Worm (Caenorhabditis elegans) whole organism, L4 larva: Measurements from ENCODE around the gene emc-3.

Source experiments
- D1046.2 ChIP-seq: fragments of 200-800 bp; sonication (Bioruptor generic); IDR thresholded peaks from 2 replicates; pipeline ENCODE4 v1.3.6; 2022; ENCODE audit warnings: missing genetic modification characterization, missing compliant biosample characterization
- F37D6.2 ChIP-seq: sonication (generic microtip); optimal IDR thresholded peaks from 2 replicates; lab custom pipeline; 2016; ENCODE audit warnings: mild to moderate bottlenecking, missing genetic modification characterization, missing compliant biosample characterization
- R02D3.7 ChIP-seq: fragments of 150-350 bp; sonication (generic microtip); optimal IDR thresholded peaks from 3 replicates; lab custom pipeline; 2014; ENCODE audit warnings: missing biosample characterization, missing genetic modification characterization
- T20F7.1 ChIP-seq: fragments of 200-800 bp; sonication (Bioruptor generic); optimal IDR thresholded peaks from 2 replicates; lab custom pipeline; 2018; ENCODE audit warnings: mild to moderate bottlenecking, missing genetic modification characterization, missing compliant biosample characterization
- T26A8.4 ChIP-seq: fragments of 200-800 bp; sonication (Bioruptor generic); IDR thresholded peaks from 2 replicates; pipeline ENCODE4 v1.3.6; 2022; ENCODE audit warnings: missing genetic modification characterization, missing compliant biosample characterization
- arid-1 ChIP-seq: fragments of 200-800 bp; sonication (Bioruptor generic); conservative IDR thresholded peaks from 2 replicates; pipeline ENCODE4 v1.3.6; 2022; ENCODE audit warnings: missing genetic modification reagents, missing genetic modification characterization, missing compliant biosample characterization
- ceh-20 ChIP-seq: fragments of 200-800 bp; sonication (Bioruptor generic); IDR thresholded peaks from 2 replicates; pipeline ENCODE4 v1.3.6; 2022; ENCODE audit warnings: missing genetic modification reagents, missing genetic modification characterization, missing compliant biosample characterization
- ceh-28 ChIP-seq: fragments of 150-350 bp; optimal IDR thresholded peaks from 2 replicates; lab custom pipeline; 2014; ENCODE audit warnings: missing biosample characterization, missing genetic modification reagents, missing genetic modification characterization
- ceh-44 ChIP-seq: fragments of 200-800 bp; sonication (Bioruptor generic); IDR thresholded peaks from 2 replicates; pipeline ENCODE4 v1.3.6; 2022; ENCODE audit warnings: missing genetic modification reagents, missing genetic modification characterization, missing compliant biosample characterization
- ceh-62 ChIP-seq: sonication (generic microtip); optimal IDR thresholded peaks from 2 replicates; lab custom pipeline; 2017; ENCODE audit warnings: missing biosample characterization, missing genetic modification characterization
- ctbp-1 ChIP-seq: fragments of 200-800 bp; sonication (Bioruptor generic); IDR thresholded peaks from 2 replicates; pipeline ENCODE4 v1.3.6; 2022; ENCODE audit warnings: missing genetic modification reagents, missing genetic modification characterization, missing compliant biosample characterization
- daf-16 ChIP-seq, 3 experiments: sonication (generic microtip); optimal IDR thresholded peaks; 2 replicates each; lab custom pipeline; 2016 to 2017; ENCODE audit warnings: missing genetic modification characterization in 3 of 3, missing genetic modification reagents in 3 of 3, mild to moderate bottlenecking in 2 of 3, missing compliant biosample characterization in 2 of 3, missing biosample characterization in 1 of 3, moderate library complexity in 1 of 3
- duxl-1 ChIP-seq: sonication (generic microtip); optimal IDR thresholded peaks from 2 replicates; lab custom pipeline; 2016; ENCODE audit warnings: mild to moderate bottlenecking, missing genetic modification characterization, moderate library complexity, missing compliant biosample characterization; ENCODE audit not compliant: poor library complexity
- dve-1 ChIP-seq: sonication (generic microtip); optimal IDR thresholded peaks from 2 replicates; lab custom pipeline; 2017; ENCODE audit warnings: antibody characterized with exemption, mild to moderate bottlenecking, missing genetic modification characterization, missing compliant biosample characterization; ENCODE audit not compliant: insufficient read depth
- egl-27 ChIP-seq: sonication (generic microtip); optimal IDR thresholded peaks from 3 replicates; lab custom pipeline; 2017; ENCODE audit warnings: missing biosample characterization, missing genetic modification reagents, missing genetic modification characterization
- fkh-10 ChIP-seq: fragments of 150-350 bp; optimal IDR thresholded peaks from 2 replicates; lab custom pipeline; 2014; ENCODE audit warnings: missing biosample characterization, missing genetic modification reagents, missing genetic modification characterization
- gei-8 ChIP-seq: fragments of 200-800 bp; sonication (Bioruptor generic); optimal IDR thresholded peaks from 2 replicates; lab custom pipeline; 2018; ENCODE audit warnings: mild to moderate bottlenecking, missing genetic modification characterization, missing compliant biosample characterization
- hlh-30 ChIP-seq: sonication (generic microtip); optimal IDR thresholded peaks from 2 replicates; lab custom pipeline; 2017; ENCODE audit warnings: antibody characterized with exemption, mild to moderate bottlenecking, missing genetic modification characterization, missing compliant biosample characterization; ENCODE audit not compliant: insufficient read depth
- hmg-1.1 ChIP-seq: fragments of 200-800 bp; sonication (Bioruptor generic); IDR thresholded peaks from 2 replicates; pipeline ENCODE4 v1.3.6; 2022; ENCODE audit warnings: missing genetic modification reagents, missing genetic modification characterization, missing compliant biosample characterization
- lin-1 ChIP-seq: fragments of 200-800 bp; sonication (Bioruptor generic); IDR thresholded peaks from 2 replicates; pipeline ENCODE4 v1.3.6; 2022; ENCODE audit warnings: missing genetic modification reagents, missing genetic modification characterization, missing compliant biosample characterization
- lin-13 ChIP-seq: fragments of 150-350 bp; optimal IDR thresholded peaks from 2 replicates; lab custom pipeline; 2014; ENCODE audit warnings: missing biosample characterization, missing genetic modification reagents, missing genetic modification characterization
- lin-15B ChIP-seq: fragments of 150-350 bp; sonication (generic microtip); optimal IDR thresholded peaks from 3 replicates; lab custom pipeline; 2014; ENCODE audit warnings: missing biosample characterization, missing genetic modification characterization
- lin-38 ChIP-seq: fragments of 200-800 bp; sonication (Bioruptor generic); IDR thresholded peaks from 2 replicates; pipeline ENCODE4 v1.3.6; 2022; ENCODE audit warnings: missing genetic modification reagents, missing genetic modification characterization, missing compliant biosample characterization
- lir-3 ChIP-seq: sonication (generic microtip); optimal IDR thresholded peaks from 2 replicates; lab custom pipeline; 2016; ENCODE audit warnings: mild to moderate bottlenecking, missing genetic modification characterization, missing compliant biosample characterization
- lsy-2 ChIP-seq, 2 experiments: fragments of 150-350 bp in 1 of 2; sonication (generic microtip) in 1 of 2; optimal IDR thresholded peaks; 2 replicates each; lab custom pipeline; 2014 to 2017; ENCODE audit warnings: missing biosample characterization in 2 of 2, missing genetic modification characterization in 2 of 2
- mdl-1 ChIP-seq, 2 experiments: fragments of 150-350 bp in 1 of 2; sonication (generic microtip) in 1 of 2; optimal IDR thresholded peaks; 2 replicates each; lab custom pipeline; 2014 to 2017; ENCODE audit warnings: missing biosample characterization in 2 of 2, missing genetic modification characterization in 2 of 2
- mes-2 ChIP-seq: sonication (generic microtip); optimal IDR thresholded peaks from 2 replicates; lab custom pipeline; 2016; ENCODE audit warnings: missing genotype, mild to moderate bottlenecking, missing genetic modification characterization, missing compliant biosample characterization; ENCODE audit not compliant: poor library complexity, severe bottlenecking
- mxl-3 ChIP-seq: fragments of 200-800 bp; sonication (Bioruptor generic); optimal IDR thresholded peaks from 2 replicates; lab custom pipeline; 2018; ENCODE audit warnings: mild to moderate bottlenecking, missing genetic modification characterization, missing compliant biosample characterization
- nhr-102 ChIP-seq: sonication (generic microtip); optimal IDR thresholded peaks from 2 replicates; lab custom pipeline; 2016; ENCODE audit warnings: mild to moderate bottlenecking, missing genetic modification characterization, moderate library complexity, missing compliant biosample characterization
- nhr-11 ChIP-seq: fragments of 150-350 bp; optimal IDR thresholded peaks from 2 replicates; lab custom pipeline; 2014; ENCODE audit warnings: missing biosample characterization, missing genetic modification characterization
- nhr-111 ChIP-seq: fragments of 200-800 bp; sonication (Bioruptor generic); optimal IDR thresholded peaks from 2 replicates; lab custom pipeline; 2018; ENCODE audit warnings: mild to moderate bottlenecking, missing genetic modification characterization, missing compliant biosample characterization
- nhr-237 ChIP-seq: sonication (generic microtip); optimal IDR thresholded peaks from 2 replicates; lab custom pipeline; 2017; ENCODE audit warnings: missing biosample characterization, missing genetic modification characterization
- nhr-28 ChIP-seq: fragments of 150-350 bp; optimal IDR thresholded peaks from 2 replicates; lab custom pipeline; 2014; ENCODE audit warnings: missing biosample characterization, missing genetic modification characterization
- nhr-42 ChIP-seq: fragments of 200-800 bp; sonication (Bioruptor generic); IDR thresholded peaks from 2 replicates; pipeline ENCODE4 v1.3.6; 2022; ENCODE audit warnings: missing genetic modification characterization, missing compliant biosample characterization
- nhr-48 ChIP-seq: sonication (generic microtip); optimal IDR thresholded peaks from 2 replicates; lab custom pipeline; 2016; ENCODE audit warnings: mild to moderate bottlenecking, missing genetic modification characterization, missing compliant biosample characterization
- nhr-6 ChIP-seq: fragments of 150-350 bp; optimal IDR thresholded peaks from 2 replicates; lab custom pipeline; 2014; ENCODE audit warnings: missing biosample characterization, missing genetic modification characterization
- nhr-77 ChIP-seq: fragments of 150-350 bp; optimal IDR thresholded peaks from 2 replicates; lab custom pipeline; 2014; ENCODE audit warnings: missing biosample characterization, missing genetic modification characterization
- pha-4 ChIP-seq, 2 experiments: fragments of 150-350 bp in 1 of 2; fragments of 200-800 bp in 1 of 2; sonication (Bioruptor generic) in 1 of 2; IDR thresholded peaks in 1 of 2; optimal IDR thresholded peaks in 1 of 2; 2 replicates each; pipeline versions ENCODE4 v1.3.6 to Lab custom; 2014 to 2022; ENCODE audit warnings: missing genetic modification characterization in 2 of 2, missing genetic modification reagents in 2 of 2, missing biosample characterization in 1 of 2, missing compliant biosample characterization in 1 of 2
- php-3 ChIP-seq: fragments of 200-800 bp; sonication (Bioruptor generic); IDR thresholded peaks from 2 replicates; pipeline ENCODE4 v1.3.6; 2022; ENCODE audit warnings: missing genetic modification reagents, missing genetic modification characterization, missing compliant biosample characterization
- rbr-2 ChIP-seq: sonication (generic microtip); optimal IDR thresholded peaks from 2 replicates; lab custom pipeline; 2016; ENCODE audit warnings: missing genotype, missing genetic modification characterization, missing compliant biosample characterization
- saeg-2 ChIP-seq: fragments of 200-800 bp; sonication (Bioruptor generic); IDR thresholded peaks from 2 replicates; pipeline ENCODE4 v1.3.6; 2022; ENCODE audit warnings: missing genetic modification reagents, missing genetic modification characterization, missing compliant biosample characterization
- set-16 ChIP-seq: fragments of 200-800 bp; sonication (Bioruptor generic); IDR thresholded peaks from 2 replicates; pipeline ENCODE4 v1.3.6; 2022; ENCODE audit warnings: missing genetic modification reagents, missing genetic modification characterization, missing compliant biosample characterization
- skn-1 ChIP-seq: fragments of 150-350 bp; optimal IDR thresholded peaks from 2 replicates; lab custom pipeline; 2014; ENCODE audit warnings: missing biosample characterization, missing genetic modification characterization
- unc-62 ChIP-seq, 3 experiments: fragments of 150-350 bp in 1 of 3; sonication (generic microtip); optimal IDR thresholded peaks in 2 of 3; peaks in 1 of 3; 1 replicate in 1 of 3; 2 replicates in 2 of 3; lab custom pipeline; 2014 to 2017; ENCODE audit warnings: missing biosample characterization in 3 of 3, missing genetic modification characterization in 3 of 3, missing genetic modification reagents in 3 of 3, missing genotype in 1 of 3
- vab-7 ChIP-seq: fragments of 200-800 bp; sonication (Bioruptor generic); IDR thresholded peaks from 2 replicates; pipeline ENCODE4 v1.3.6; 2022; ENCODE audit warnings: missing genetic modification reagents, missing genetic modification characterization, missing compliant biosample characterization
- zag-1 ChIP-seq: fragments of 150-350 bp; optimal IDR thresholded peaks from 2 replicates; lab custom pipeline; 2014; ENCODE audit warnings: missing biosample characterization, missing genetic modification characterization
- zfp-2 ChIP-seq: sonication (generic microtip); optimal IDR thresholded peaks from 2 replicates; lab custom pipeline; 2016; ENCODE audit warnings: mild to moderate bottlenecking, missing genetic modification characterization, missing compliant biosample characterization
- zip-2 ChIP-seq: fragments of 150-350 bp; optimal IDR thresholded peaks from 2 replicates; lab custom pipeline; 2014; ENCODE audit warnings: missing biosample characterization, missing genetic modification characterization
- ztf-7 ChIP-seq: fragments of 150-350 bp; optimal IDR thresholded peaks from 2 replicates; lab custom pipeline; 2014; ENCODE audit warnings: missing biosample characterization, missing genetic modification characterization

emc-3 gene

ce11 chrIV:13395255-13395654 is 13.5 kb upstream of the emc-3 start (continued):
- TF ChIP-seq php-3 (GFP tag; lab: Robert Waterston, UW) (peak; percentile 68), lir-3 (tag; lab: Kevin White, UChicago) (no peak), mdl-1 (tag; optimal IDR thresholded peaks at IDR 0.05; lab: Kevin White, UChicago) (peak; percentile 84 to 92), nhr-28 (peak; percentile 76), nhr-102 (tag; lab: Kevin White, UChicago) (peak; percentile 65), nhr-6 (peak; percentile 82), D1046.2 (GFP tag; lab: Robert Waterston, UW) (0 out of 2 replicates have a peak, but pooled peaks have one; percentile 4), ceh-28 (tag; lab: Kevin White, UChicago) (no peak), ceh-20 (GFP tag; lab: Robert Waterston, UW) (peak; percentile 93), mxl-3 (GFP tag; lab: Kevin White, UChicago) (peak; percentile 92), gei-8 (peak; percentile 69), nhr-237 (tag; lab: Kevin White, UChicago) (no peak), zag-1 (tag; lab: Kevin White, UChicago) (no peak), nhr-11 (tag; lab: Kevin White, UChicago) (peak; percentile 84), skn-1 (tag; lab: Kevin White, UChicago) (no peak), lin-13 (GFP tag; lab: Kevin White, UChicago) (peak; percentile 75), ceh-62 (no peak), nhr-42 (GFP tag; lab: Robert Waterston, UW) (peak; percentile 56; the same call in 1 of the 2 replicates), zip-2 (tag; lab: Kevin White, UChicago) (no peak), unc-62 (GFP tag; optimal IDR thresholded peaks at IDR 0.05 in 1 of 2; lab: Kevin White, UChicago) (peak in 1 of 2 experiments; percentile 50), unc-62 (tag; optimal IDR thresholded peaks at IDR 0.05; lab: Kevin White, UChicago) (no peak), rbr-2 (peak; percentile 81), vab-7 (0 out of 2 replicates have a peak, but pooled peaks have one; percentile 36), lsy-2 (tag; optimal IDR thresholded peaks at IDR 0.05; lab: Kevin White, UChicago) (peak; percentile 63 to 85), lin-38 (GFP tag; lab: Robert Waterston, UW) (peak; percentile 75), ceh-44 (no peak), T26A8.4 (GFP tag; lab: Robert Waterston, UW) (peak; percentile 67), F37D6.2 (tag; lab: Kevin White, UChicago) (peak; percentile 64), zfp-2 (tag; lab: Kevin White, UChicago) (peak; percentile 21), fkh-10 (GFP tag; lab: Kevin White, UChicago) (peak; percentile 89), ztf-7 (tag; lab: Kevin White, UChicago) (peak; percentile 93), nhr-48 (tag; lab: Kevin White, UChicago) (peak; percentile 95), hmg-1.1 (GFP tag; lab: Robert Waterston, UW) (peak; percentile 90), nhr-77 (tag; lab: Kevin White, UChicago) (peak; percentile 70), set-16 (GFP tag; lab: Robert Waterston, UW) (peak; percentile 87), daf-16 (GFP tag; optimal IDR thresholded peaks at IDR 0.05; lab: Kevin White, UChicago) (no peak), daf-16 (tag; optimal IDR thresholded peaks at IDR 0.05; lab: Kevin White, UChicago) (peak; percentile 73), T20F7.1 (GFP tag; lab: Kevin White, UChicago) (no peak), R02D3.7 (tag; lab: Kevin White, UChicago) (no peak), nhr-111 (no peak), ctbp-1 (GFP tag; lab: Robert Waterston, UW) (peak; percentile 90), saeg-2 (GFP tag; lab: Robert Waterston, UW) (peak; percentile 83), lin-1 (GFP tag; lab: Robert Waterston, UW) (peak; percentile 94), arid-1 (GFP tag; lab: Robert Waterston, UW) (0 out of 2 replicates have a peak, but pooled peaks have one; percentile 37), duxl-1 (no peak), egl-27 (peak; percentile 29), hlh-30 (peak; percentile 95), pha-4 (GFP tag; IDR thresholded peaks at IDR 0.05; lab: Robert Waterston, UW) (peak; percentile 75), pha-4 (tag; optimal IDR thresholded peaks at IDR 0.05; lab: Kevin White, UChicago) (no peak), mes-2 (tag; lab: Kevin White, UChicago) (peak; percentile 66), lin-15B (no peak), dve-1 (peak; percentile 95)
